Worm (Caenorhabditis elegans): ENCODE results near the gene grd-10.
A peak's percentile ranks its signal among the peaks of the same experiment; 100 is the strongest.

Gene grd-10

ce11 chrIV:3399015-3399722 lies 41.7 kb upstream of the grd-10 start, which contains the start of the genes dyf-3 and pdhb-1 (continued):
- TF ChIP-seq hmg-1.2 (GFP tag; IDR thresholded peaks at IDR 0.05) (peak; percentile 25; the same call in 1 of the 2 replicates), F57A8.1 (GFP tag; optimal IDR thresholded peaks at IDR 0.05) (no peak), tbx-9 (tag; optimal IDR thresholded peaks at IDR 0.05; ENCODE audit: borderline replicate concordance) (no peak), Y67H2A.10 (GFP tag; conservative IDR thresholded peaks at IDR 0.05) (no peak), lsl-1 (GFP tag; optimal IDR thresholded peaks at IDR 0.05) (peak; percentile 78), hlh-12 (tag; optimal IDR thresholded peaks at IDR 0.05) (no peak), ets-4 (GFP tag; optimal IDR thresholded peaks at IDR 0.05) (no peak), mel-28 (tag; optimal IDR thresholded peaks at IDR 0.05; ENCODE audit: borderline replicate concordance) (no peak), attf-5 (GFP tag; optimal IDR thresholded peaks at IDR 0.05) (no peak), gei-17 (GFP tag; optimal IDR thresholded peaks at IDR 0.05) (no peak), bed-2 (GFP tag; IDR thresholded peaks at IDR 0.05) (no peak), madf-8 (GFP tag; conservative IDR thresholded peaks at IDR 0.05) (no peak), rec-8 (tag; optimal IDR thresholded peaks at IDR 0.05) (no peak), hmg-20 (GFP tag; IDR thresholded peaks at IDR 0.05) (no peak), akir-1 (GFP tag; optimal IDR thresholded peaks at IDR 0.05) (no peak), D2030.7 (GFP tag; IDR thresholded peaks at IDR 0.05) (no peak), lin-54 (GFP tag; optimal IDR thresholded peaks at IDR 0.05) (no peak), ZK185.1 (tag; optimal IDR thresholded peaks at IDR 0.05; ENCODE audit: poor library complexity, severe bottlenecking) (no peak), fkh-3 (tag; optimal IDR thresholded peaks at IDR 0.05) (no peak), pha-4 (tag; optimal IDR thresholded peaks at IDR 0.05) (no peak), unc-130 (GFP tag; optimal IDR thresholded peaks at IDR 0.05) (no peak), zfh-2 (GFP tag; conservative IDR thresholded peaks at IDR 0.05) (no peak), dox-1 (GFP tag; IDR thresholded peaks at IDR 0.05) (peak; percentile 56; the same call in 1 of the 2 replicates), atf-7 (tag; optimal IDR thresholded peaks at IDR 0.05) (no peak), dpl-1 (GFP tag; optimal IDR thresholded peaks at IDR 0.05) (peak; percentile 25), nhr-90 (tag; optimal IDR thresholded peaks at IDR 0.05) (no peak), nfyb-1 (GFP tag; IDR thresholded peaks at IDR 0.05) (no peak), sea-2 (GFP tag; IDR thresholded peaks at IDR 0.05) (no peak), lir-1 (GFP tag; conservative IDR thresholded peaks at IDR 0.05) (no peak), aptf-2 (GFP tag; conservative IDR thresholded peaks at IDR 0.05) (no peak), F33H1.4 (GFP tag; IDR thresholded peaks at IDR 0.05) (no peak; the same call in 1 of the 2 replicates), ceh-58 (GFP tag; IDR thresholded peaks at IDR 0.05) (no peak), lsy-27 (tag; optimal IDR thresholded peaks at IDR 0.05; ENCODE audit: borderline replicate concordance, insufficient read depth) (no peak), F39B2.1 (GFP tag; IDR thresholded peaks at IDR 0.05) (no peak), efl-1 (GFP tag; optimal IDR thresholded peaks at IDR 0.05) (peak; percentile 34), hlh-26 (GFP tag; conservative IDR thresholded peaks at IDR 0.05) (no peak), ztf-3 (GFP tag; optimal IDR thresholded peaks at IDR 0.05) (no peak), repo-1 (tag; optimal IDR thresholded peaks at IDR 0.05) (no peak), rpc-1 (optimal IDR thresholded peaks at IDR 0.05) (no peak), rpc-1 (tag; optimal IDR thresholded peaks at IDR 0.05) (no peak), F22D6.2 (tag; optimal IDR thresholded peaks at IDR 0.05) (no peak), ceh-91 (GFP tag; IDR thresholded peaks at IDR 0.05) (no peak), F57C9.4 (tag; optimal IDR thresholded peaks at IDR 0.05) (no peak), athp-1 (tag; optimal IDR thresholded peaks at IDR 0.05) (no peak)
